Fruit fly (Drosophila melanogaster) whole organism, embryonic: ENCODE results near the gene Reck.
A peak's percentile ranks its signal among the peaks of the same experiment; 100 is the strongest.

Experiments
- Atf-2 ChIP-seq: fragments of 200-800 bp; sonication (Bioruptor generic); optimal IDR thresholded peaks from 2 replicates; lab custom pipeline; 2016; ENCODE audit warnings: missing biosample characterization, missing genetic modification characterization
- Bdp1 ChIP-seq: fragments of 200-800 bp; sonication (Bioruptor generic); optimal IDR thresholded peaks from 3 replicates; lab custom pipeline; 2016; ENCODE audit warnings: missing biosample characterization, missing genetic modification characterization
- CG1024 ChIP-seq: fragments of 200-800 bp; sonication (Bioruptor generic); IDR thresholded peaks from 2 replicates; pipeline ENCODE4 v1.3.6; 2022; ENCODE audit warnings: missing biosample characterization, missing genetic modification characterization
- CG10267 ChIP-seq: fragments of 200-800 bp; sonication (Bioruptor generic); optimal IDR thresholded peaks from 2 replicates; lab custom pipeline; 2018; ENCODE audit warnings: missing biosample characterization, mild to moderate bottlenecking, missing genetic modification characterization, moderate library complexity
- CG13775 ChIP-seq: fragments of 200-800 bp; sonication (Bioruptor generic); optimal IDR thresholded peaks from 3 replicates; lab custom pipeline; 2017; ENCODE audit warnings: missing biosample characterization, mild to moderate bottlenecking, missing genetic modification characterization
- CG14710 ChIP-seq: fragments of 200-800 bp; sonication (Bioruptor generic); optimal IDR thresholded peaks from 3 replicates; lab custom pipeline; 2019; ENCODE audit warnings: missing biosample characterization, mild to moderate bottlenecking, missing genetic modification characterization, moderate library complexity
- CG15011 ChIP-seq: fragments of 200-800 bp; sonication (Bioruptor generic); optimal IDR thresholded peaks from 3 replicates; lab custom pipeline; 2018; ENCODE audit warnings: missing biosample characterization, mild to moderate bottlenecking, missing genetic modification characterization
- CG16779 ChIP-seq: fragments of 200-800 bp; sonication (Bioruptor generic); IDR thresholded peaks from 2 replicates; pipeline ENCODE4 v1.3.6; 2022; ENCODE audit warnings: missing biosample characterization, missing genetic modification characterization
- CG17912 ChIP-seq: fragments of 200-800 bp; sonication (Bioruptor generic); optimal IDR thresholded peaks from 2 replicates; lab custom pipeline; 2018; ENCODE audit warnings: missing biosample characterization, mild to moderate bottlenecking, missing genetic modification characterization
- CG18262 ChIP-seq: fragments of 200-800 bp; optimal IDR thresholded peaks from 3 replicates; lab custom pipeline; 2019; ENCODE audit warnings: missing biosample characterization, mild to moderate bottlenecking, missing genetic modification characterization, moderate library complexity
- CG33557 ChIP-seq: fragments of 200-800 bp; sonication (Bioruptor generic); optimal IDR thresholded peaks from 2 replicates; lab custom pipeline; 2019; ENCODE audit warnings: missing biosample characterization, mild to moderate bottlenecking, missing genetic modification characterization, moderate library complexity
- CG4404 ChIP-seq: fragments of 200-800 bp; sonication (Bioruptor generic); IDR thresholded peaks from 2 replicates; pipeline ENCODE4 v1.3.6; 2022; ENCODE audit warnings: missing biosample characterization, missing genetic modification characterization
- CG4707 ChIP-seq: fragments of 200-800 bp; sonication (Bioruptor generic); optimal IDR thresholded peaks from 2 replicates; lab custom pipeline; 2018; ENCODE audit warnings: missing biosample characterization, mild to moderate bottlenecking, missing genetic modification characterization, moderate library complexity
- CG5180 ChIP-seq: fragments of 200-800 bp; sonication (Bioruptor generic); optimal IDR thresholded peaks from 3 replicates; lab custom pipeline; 2017; ENCODE audit warnings: missing biosample characterization, missing genetic modification characterization, mild to moderate bottlenecking, moderate library complexity, missing genetic modification reagents
- CG6683 ChIP-seq: fragments of 200-800 bp; sonication (Bioruptor generic); optimal IDR thresholded peaks from 2 replicates; lab custom pipeline; 2017; ENCODE audit warnings: missing biosample characterization, mild to moderate bottlenecking, missing genetic modification characterization, missing genetic modification reagents
- CG6689 ChIP-seq: fragments of 200-800 bp; sonication (Bioruptor generic); IDR thresholded peaks from 2 replicates; pipeline ENCODE4 v1.3.6; 2022; ENCODE audit warnings: missing biosample characterization, missing genetic modification characterization
- CG6813 ChIP-seq: fragments of 200-800 bp; sonication (Bioruptor generic); optimal IDR thresholded peaks from 2 replicates; lab custom pipeline; 2017; ENCODE audit warnings: missing biosample characterization, missing genetic modification characterization, mild to moderate bottlenecking, moderate library complexity, missing genetic modification reagents
- CG7963 ChIP-seq: fragments of 200-800 bp; sonication (Bioruptor generic); IDR thresholded peaks from 3 replicates; pipeline ENCODE4 v1.3.6; 2022; ENCODE audit warnings: missing biosample characterization, missing genetic modification characterization; ENCODE audit not compliant: partially characterized antibody
- CG8388 ChIP-seq: fragments of 200-800 bp; sonication (Bioruptor generic); optimal IDR thresholded peaks from 2 replicates; lab custom pipeline; 2019; ENCODE audit warnings: missing biosample characterization, mild to moderate bottlenecking, missing genetic modification characterization, moderate library complexity
- CG9797 ChIP-seq: fragments of 200-800 bp; sonication (Bioruptor generic); optimal IDR thresholded peaks from 3 replicates; lab custom pipeline; 2018; ENCODE audit warnings: missing biosample characterization, mild to moderate bottlenecking, missing genetic modification characterization
- CG9876 ChIP-seq: fragments of 200-800 bp; sonication (Bioruptor generic); optimal IDR thresholded peaks from 2 replicates; lab custom pipeline; 2016; ENCODE audit warnings: missing biosample characterization, missing genetic modification characterization
- CTCF ChIP-seq: fragments of 200-800 bp; sonication (Bioruptor generic); optimal IDR thresholded peaks from 2 replicates; lab custom pipeline; 2017; ENCODE audit warnings: missing biosample characterization, mild to moderate bottlenecking, missing genetic modification characterization, moderate library complexity
- Dref ChIP-seq: fragments of 200-800 bp; sonication (Bioruptor generic); IDR thresholded peaks from 2 replicates; pipeline ENCODE4 v1.3.6; 2022; ENCODE audit warnings: missing biosample characterization, missing genetic modification characterization
- Eip74EF ChIP-seq, 2 experiments: fragments of 200-800 bp in 1 of 2; fragments of >200 bp in 1 of 2; sonication (Bioruptor generic) in 1 of 2; optimal IDR thresholded peaks; 2 replicates each; lab custom pipeline; 2017 to 2019; ENCODE audit warnings: missing biosample characterization in 2 of 2, missing genetic modification characterization in 2 of 2, mild to moderate bottlenecking in 1 of 2, moderate library complexity in 1 of 2
- Jarid2 ChIP-seq: fragments of 200-800 bp; sonication (Bioruptor generic); optimal IDR thresholded peaks from 3 replicates; lab custom pipeline; 2017; ENCODE audit warnings: mild to moderate bottlenecking, missing biosample characterization, missing genetic modification reagents, missing genetic modification characterization
- Nf-YA ChIP-seq: fragments of 200-800 bp; sonication (Bioruptor generic); IDR thresholded peaks from 2 replicates; pipeline ENCODE4 v1.3.6; 2022; ENCODE audit warnings: missing biosample characterization, missing genetic modification characterization
- ara ChIP-seq: fragments of 200-800 bp; sonication (Bioruptor generic); IDR thresholded peaks from 2 replicates; pipeline ENCODE4 v1.3.6; 2022; ENCODE audit warnings: missing biosample characterization, missing genetic modification characterization
- br ChIP-seq: fragments of >200 bp; optimal IDR thresholded peaks from 2 replicates; lab custom pipeline; 2017
- cad ChIP-seq: fragments of >200 bp; optimal IDR thresholded peaks from 2 replicates; lab custom pipeline; 2017; ENCODE audit warnings: missing biosample characterization, missing genetic modification characterization
- dm ChIP-seq: fragments of 200-800 bp; sonication (Bioruptor generic); optimal IDR thresholded peaks from 3 replicates; lab custom pipeline; 2016; ENCODE audit warnings: missing biosample characterization, missing genetic modification characterization
- dmrt11E ChIP-seq: fragments of 200-800 bp; sonication (Bioruptor generic); optimal IDR thresholded peaks from 3 replicates; lab custom pipeline; 2018; ENCODE audit warnings: missing biosample characterization, mild to moderate bottlenecking, missing genetic modification characterization, moderate library complexity
- ems ChIP-seq: fragments of 200-800 bp; sonication (Bioruptor generic); optimal IDR thresholded peaks from 3 replicates; lab custom pipeline; 2016; ENCODE audit warnings: missing biosample characterization, missing genetic modification characterization
- grau ChIP-seq: fragments of 200-800 bp; optimal IDR thresholded peaks from 3 replicates; lab custom pipeline; 2019; ENCODE audit warnings: missing biosample characterization, mild to moderate bottlenecking, missing genetic modification characterization, moderate library complexity
- hb ChIP-seq: fragments of 200-800 bp; sonication (Bioruptor generic); IDR thresholded peaks from 3 replicates; pipeline ENCODE4 v1.3.6; 2022; ENCODE audit warnings: missing biosample characterization, missing genetic modification characterization; ENCODE audit not compliant: partially characterized antibody
- hbn ChIP-seq: fragments of 200-800 bp; sonication (Bioruptor generic); IDR thresholded peaks from 2 replicates; pipeline ENCODE4 v1.3.6; 2022; ENCODE audit warnings: missing biosample characterization, missing genetic modification characterization; ENCODE audit not compliant: partially characterized antibody
- hkb ChIP-seq, 2 experiments: fragments of 200-800 bp in 1 of 2; fragments of >200 bp in 1 of 2; sonication (Bioruptor generic) in 1 of 2; IDR thresholded peaks in 1 of 2; optimal IDR thresholded peaks in 1 of 2; 2 replicates each; pipeline versions ENCODE4 v1.3.6 to Lab custom; 2017 to 2022; ENCODE audit warnings: missing biosample characterization in 1 of 2, missing genetic modification characterization in 1 of 2
- hth ChIP-seq: fragments of >200 bp; optimal IDR thresholded peaks from 2 replicates; lab custom pipeline; 2017; ENCODE audit warnings: inconsistent platforms
- ind ChIP-seq: fragments of 200-800 bp; sonication (Bioruptor generic); optimal IDR thresholded peaks from 3 replicates; lab custom pipeline; 2016; ENCODE audit warnings: missing biosample characterization, missing genetic modification characterization
- nerfin-1 ChIP-seq: fragments of 200-800 bp; sonication (Bioruptor generic); optimal IDR thresholded peaks from 3 replicates; lab custom pipeline; 2019; ENCODE audit warnings: missing biosample characterization, mild to moderate bottlenecking, missing genetic modification characterization, moderate library complexity
- ro ChIP-seq: fragments of 200-800 bp; sonication (Bioruptor generic); IDR thresholded peaks from 2 replicates; pipeline ENCODE4 v1.3.6; 2022; ENCODE audit warnings: missing biosample characterization, missing genetic modification characterization
- run ChIP-seq: fragments of 200-800 bp; sonication (Bioruptor generic); optimal IDR thresholded peaks from 3 replicates; lab custom pipeline; 2018; ENCODE audit warnings: missing biosample characterization, mild to moderate bottlenecking, missing genetic modification characterization
- sens ChIP-seq: fragments of 200-800 bp; sonication (Bioruptor generic); peaks from one replicate; lab custom pipeline; 2016; ENCODE audit warnings: missing biosample characterization, missing genetic modification characterization
- sob ChIP-seq: fragments of 200-800 bp; sonication (Bioruptor generic); IDR thresholded peaks from 2 replicates; pipeline ENCODE4 v1.3.6; 2022; ENCODE audit warnings: missing biosample characterization, missing genetic modification characterization
- tll ChIP-seq, 2 experiments: fragments of 200-800 bp in 1 of 2; fragments of >200 bp in 1 of 2; sonication (Bioruptor generic) in 1 of 2; optimal IDR thresholded peaks; 2 replicates each; lab custom pipeline; 2017 to 2019; ENCODE audit warnings: missing biosample characterization in 2 of 2, missing genetic modification characterization in 2 of 2, mild to moderate bottlenecking in 1 of 2, moderate library complexity in 1 of 2
- trh ChIP-seq: fragments of 200-800 bp; sonication (Bioruptor generic); optimal IDR thresholded peaks from 2 replicates; lab custom pipeline; 2016; ENCODE audit warnings: missing biosample characterization, missing genetic modification characterization
- vvl ChIP-seq: fragments of 200-800 bp; sonication (Bioruptor generic); IDR thresholded peaks from 2 replicates; pipeline ENCODE4 v1.3.6; 2022; ENCODE audit warnings: missing biosample characterization, missing genetic modification characterization
- wek ChIP-seq: fragments of 200-800 bp; sonication (Bioruptor generic); optimal IDR thresholded peaks from 3 replicates; lab custom pipeline; 2018; ENCODE audit warnings: missing biosample characterization, mild to moderate bottlenecking, missing genetic modification characterization, moderate library complexity
- yki ChIP-seq: fragments of >200 bp; optimal IDR thresholded peaks from 3 replicates; lab custom pipeline; 2018
- zen ChIP-seq: fragments of 200-800 bp; sonication (Bioruptor generic); optimal IDR thresholded peaks from 3 replicates; lab custom pipeline; 2018; ENCODE audit warnings: missing biosample characterization, mild to moderate bottlenecking, missing genetic modification characterization, moderate library complexity

Reck gene

DNA sequence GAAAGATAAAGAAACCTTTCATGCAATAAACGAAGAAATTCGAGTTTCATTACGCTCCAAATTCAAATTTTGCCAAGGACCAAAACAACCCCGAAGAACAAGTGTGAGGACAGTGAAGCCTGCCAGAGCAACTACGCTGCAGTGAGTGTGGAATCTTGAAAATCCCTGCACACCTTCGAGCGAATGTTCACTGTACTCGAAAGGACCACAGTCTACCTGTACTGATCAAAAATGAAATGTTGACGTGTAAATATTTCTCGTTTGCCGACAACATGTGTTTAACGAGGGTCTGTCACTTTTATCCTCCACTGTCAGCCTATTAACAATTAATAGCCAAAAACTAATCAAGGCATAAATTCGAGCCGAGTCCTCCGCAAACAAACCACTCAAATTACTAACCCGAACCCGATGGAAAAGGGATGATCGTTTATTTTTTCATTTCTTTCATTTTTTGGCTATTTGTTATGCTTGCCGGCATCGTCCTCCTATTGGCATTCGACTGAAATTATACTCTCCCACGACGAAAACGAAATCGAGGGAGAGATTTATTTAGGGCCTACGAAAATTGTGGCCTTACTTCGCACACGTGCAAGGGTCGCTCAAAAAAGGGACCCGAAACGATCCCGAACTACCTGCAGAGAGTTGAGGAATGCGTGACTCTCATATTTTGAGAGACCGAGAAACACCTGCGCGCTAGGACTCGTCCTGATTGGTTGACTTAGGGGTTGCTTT lies 41.8 kb downstream of the Reck start (continued):
- TF ChIP-seq ro (GFP tag; lab: Robert Waterston, UW) (no peak), CG9797 (GFP tag; lab: Kevin White, UChicago) (no peak), CG18262 (tag; lab: Kevin White, UChicago) (peak; percentile 55), CG1024 (GFP tag; lab: Robert Waterston, UW) (no peak), ara (GFP tag; lab: Robert Waterston, UW) (no peak), Bdp1 (no peak), CG16779 (GFP tag; lab: Robert Waterston, UW) (no peak), cad (GFP tag; lab: Kevin White, UChicago) (no peak), Jarid2 (no peak), Nf-YA (GFP tag; lab: Robert Waterston, UW) (no peak), run (no peak), Atf-2 (GFP tag; lab: Kevin White, UChicago) (peak; percentile 5), vvl (GFP tag; lab: Robert Waterston, UW) (no peak), trh (GFP tag; lab: Kevin White, UChicago) (no peak), nerfin-1 (tag; lab: Kevin White, UChicago) (peak; percentile 63), grau (tag; lab: Kevin White, UChicago) (peak; percentile 99), ind (no peak), hb (no peak), wek (GFP tag; lab: Kevin White, UChicago) (no peak), CG6813 (GFP tag; lab: Kevin White, UChicago) (peak; percentile 8), sob (GFP tag; lab: Robert Waterston, UW) (no peak), CTCF (GFP tag; lab: Kevin White, UChicago) (no peak), CG17912 (GFP tag; lab: Kevin White, UChicago) (no peak), CG10267 (tag; lab: Kevin White, UChicago) (peak; percentile 6), CG15011 (GFP tag; lab: Kevin White, UChicago) (no peak), Dref (no peak), CG33557 (GFP tag; lab: Kevin White, UChicago) (peak; percentile 55), hbn (GFP tag; lab: Robert Waterston, UW) (no peak), CG9876 (GFP tag; lab: Kevin White, UChicago) (no peak), hkb (optimal IDR thresholded peaks at IDR 0.05; lab: Kevin White, UChicago) (no peak), hkb (GFP tag; IDR thresholded peaks at IDR 0.05; lab: Robert Waterston, UW) (no peak), CG8388 (GFP tag; lab: Kevin White, UChicago) (no peak), ems (GFP tag; lab: Kevin White, UChicago) (no peak), CG4707 (GFP tag; lab: Kevin White, UChicago) (no peak), hth (lab: Kevin White, UChicago) (peak; percentile 96), sens (GFP tag; lab: Kevin White, UChicago) (peak; percentile 87), CG6683 (GFP tag; lab: Kevin White, UChicago) (no peak), CG5180 (GFP tag; lab: Kevin White, UChicago) (no peak), CG4404 (peak; percentile 79; the same call in 1 of the 2 replicates), yki (lab: Kevin White, UChicago) (no peak), dmrt11E (tag; lab: Kevin White, UChicago) (peak; percentile 76), br (lab: Kevin White, UChicago) (no peak), zen (peak; percentile 88), CG14710 (tag; lab: Kevin White, UChicago) (peak; percentile 19), CG7963 (GFP tag; lab: Robert Waterston, UW) (no peak), dm (no peak), Eip74EF (GFP tag; optimal IDR thresholded peaks at IDR 0.05; lab: Kevin White, UChicago) (no peak), CG6689 (0 out of 2 replicates have a peak, but pooled peaks have one; percentile 12), CG13775 (GFP tag; lab: Kevin White, UChicago) (no peak), tll (GFP tag; optimal IDR thresholded peaks at IDR 0.05; lab: Kevin White, UChicago) (peak in 1 of 2 experiments; percentile 89)
